Worm (Caenorhabditis elegans): ENCODE results near the gene F55H2.5.
A peak's percentile ranks its signal among the peaks of the same experiment; 100 is the strongest.

DNA sequence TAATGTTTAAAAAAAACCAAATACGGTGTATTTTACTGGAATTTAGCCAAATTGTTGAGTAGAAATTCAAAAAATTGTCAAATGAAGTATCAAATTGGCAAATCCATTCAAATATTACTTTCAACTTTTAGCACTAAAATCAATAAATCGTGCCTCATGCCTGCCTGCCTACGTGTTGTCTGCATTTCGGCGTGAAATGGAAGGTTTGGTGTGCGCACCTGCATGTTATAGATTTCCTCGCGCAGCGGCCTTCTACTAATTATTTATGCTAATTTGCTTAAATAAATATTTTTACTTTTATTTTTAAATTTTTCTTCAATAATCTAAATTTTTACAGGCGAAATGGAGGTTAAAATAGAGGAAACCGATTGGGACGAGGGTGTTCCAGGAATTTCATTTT is 17.6 kb downstream of the F55H2.5 start, which contains the start of gene ZK1098.2:
- TF ChIP-seq odd-2 (tag; optimal IDR thresholded peaks at IDR 0.05) (no peak), fkh-10 (GFP tag; optimal IDR thresholded peaks at IDR 0.05) (no peak), ama-1 (optimal IDR thresholded peaks at IDR 0.05) (no peak), ets-4 (tag; optimal IDR thresholded peaks at IDR 0.05) (no peak), mec-3 (tag; optimal IDR thresholded peaks at IDR 0.05; ENCODE audit: borderline replicate concordance) (no peak), pqm-1 (tag; optimal IDR thresholded peaks at IDR 0.05) (no peak), F13H6.1 (tag; optimal IDR thresholded peaks at IDR 0.05) (no peak), ceh-48 (tag; optimal IDR thresholded peaks at IDR 0.05) (peak; percentile 76), hlh-15 (tag; optimal IDR thresholded peaks at IDR 0.05) (no peak), Y22D7AL.16 (tag; optimal IDR thresholded peaks at IDR 0.05) (no peak), fkh-6 (tag; optimal IDR thresholded peaks at IDR 0.05) (no peak), rnt-1 (tag; optimal IDR thresholded peaks at IDR 0.05) (no peak), ceh-19 (GFP tag; optimal IDR thresholded peaks at IDR 0.05) (no peak)
